Worm (Caenorhabditis elegans) whole organism, L4 larva: ENCODE measurements around the gene clc-10.

Experiments used
- lin-39 ChIP-seq: fragments of 150-350 bp; optimal IDR thresholded peaks from 2 replicates; lab custom pipeline; 2014; ENCODE audit warnings: missing biosample characterization, missing genetic modification reagents, missing genetic modification characterization
- lir-3 ChIP-seq: sonication (generic microtip); optimal IDR thresholded peaks from 2 replicates; lab custom pipeline; 2016; ENCODE audit warnings: mild to moderate bottlenecking, missing genetic modification characterization, missing compliant biosample characterization
- nhr-77 ChIP-seq: fragments of 150-350 bp; optimal IDR thresholded peaks from 2 replicates; lab custom pipeline; 2014; ENCODE audit warnings: missing biosample characterization, missing genetic modification characterization
- pha-4 ChIP-seq, 2 experiments: fragments of 150-350 bp in 1 of 2; fragments of 200-800 bp in 1 of 2; sonication (Bioruptor generic) in 1 of 2; IDR thresholded peaks in 1 of 2; optimal IDR thresholded peaks in 1 of 2; 2 replicates each; pipeline versions ENCODE4 v1.3.6 to Lab custom; 2014 to 2022; ENCODE audit warnings: missing genetic modification characterization in 2 of 2, missing genetic modification reagents in 2 of 2, missing biosample characterization in 1 of 2, missing compliant biosample characterization in 1 of 2
- skn-1 ChIP-seq: fragments of 150-350 bp; optimal IDR thresholded peaks from 2 replicates; lab custom pipeline; 2014; ENCODE audit warnings: missing biosample characterization, missing genetic modification characterization
- spr-1 ChIP-seq: sonication (generic microtip); optimal IDR thresholded peaks from 2 replicates; lab custom pipeline; 2016; ENCODE audit warnings: mild to moderate bottlenecking, missing genetic modification characterization, missing compliant biosample characterization
- zip-2 ChIP-seq: fragments of 150-350 bp; optimal IDR thresholded peaks from 2 replicates; lab custom pipeline; 2014; ENCODE audit warnings: missing biosample characterization, missing genetic modification characterization
- ztf-11 ChIP-seq: fragments of 150-350 bp; optimal IDR thresholded peaks from 2 replicates; lab custom pipeline; 2014; ENCODE audit warnings: missing biosample characterization, missing genetic modification characterization

- no peak for TF ChIP-seq nhr-77
- no peak for TF ChIP-seq pha-4 (GFP tag; IDR thresholded peaks at IDR 0.05; lab: Robert Waterston, UW)
- TF ChIP-seq pha-4 (tag; optimal IDR thresholded peaks at IDR 0.05; lab: Kevin White, UChicago), result no peak
- no peak for TF ChIP-seq zip-2
- no peak for TF ChIP-seq spr-1
- TF ChIP-seq lir-3 (tag; lab: Kevin White, UChicago), result no peak
- no peak for TF ChIP-seq skn-1
- TF ChIP-seq ztf-11 (tag; lab: Kevin White, UChicago), result no peak
- TF ChIP-seq lin-39, result no peak
Observed at ce11 chrIII:6046881-6047280, 10.0 kb upstream of the clc-10 start, which contains the start of gene tbx-11.
